Fruit fly (Drosophila melanogaster) whole organism, embryonic: ENCODE data around the gene Oatp26F.

Source experiments
- Awh ChIP-seq: fragments of 200-800 bp; sonication (Bioruptor generic); IDR thresholded peaks from 2 replicates; pipeline ENCODE4, ENCODE4 v1.3.6; 2022; ENCODE audit warnings: missing biosample characterization, missing genetic modification characterization
- BtbVII ChIP-seq: fragments of 200-800 bp; sonication (Bioruptor generic); optimal IDR thresholded peaks from 3 replicates; lab custom pipeline; 2017; ENCODE audit warnings: missing biosample characterization, mild to moderate bottlenecking, missing genetic modification characterization
- CG10209 ChIP-seq: fragments of 200-800 bp; sonication (Bioruptor generic); optimal IDR thresholded peaks from 3 replicates; lab custom pipeline; 2017; ENCODE audit warnings: missing biosample characterization, mild to moderate bottlenecking, missing genetic modification characterization, missing genetic modification reagents
- CG11504 ChIP-seq: fragments of 200-800 bp; sonication (Bioruptor generic); optimal IDR thresholded peaks from 3 replicates; lab custom pipeline; 2019; ENCODE audit warnings: missing biosample characterization, mild to moderate bottlenecking, missing genetic modification characterization, moderate library complexity
- CG11723 ChIP-seq: fragments of 200-800 bp; sonication (Bioruptor generic); optimal IDR thresholded peaks from 2 replicates; lab custom pipeline; 2017; ENCODE audit warnings: missing biosample characterization, mild to moderate bottlenecking, missing genetic modification characterization
- CG12155 ChIP-seq: fragments of 200-800 bp; sonication (Bioruptor generic); optimal IDR thresholded peaks from 3 replicates; lab custom pipeline; 2016; ENCODE audit warnings: missing biosample characterization, missing genetic modification characterization
- CG13296 ChIP-seq: fragments of 200-800 bp; sonication (Bioruptor generic); optimal IDR thresholded peaks from 3 replicates; lab custom pipeline; 2018; ENCODE audit warnings: missing biosample characterization, mild to moderate bottlenecking, missing genetic modification characterization
- CG13424 ChIP-seq: fragments of 200-800 bp; sonication (Bioruptor generic); optimal IDR thresholded peaks from 2 replicates; lab custom pipeline; 2019; ENCODE audit warnings: missing biosample characterization, mild to moderate bottlenecking, missing genetic modification characterization, moderate library complexity
- CG1529 ChIP-seq: fragments of 200-800 bp; sonication (Bioruptor generic); optimal IDR thresholded peaks from 3 replicates; lab custom pipeline; 2018; ENCODE audit warnings: missing biosample characterization, missing genetic modification characterization
- CG17328 ChIP-seq: fragments of 200-800 bp; sonication (Bioruptor generic); IDR thresholded peaks from 2 replicates; pipeline ENCODE4 v1.3.6; 2022; ENCODE audit warnings: missing biosample characterization, missing genetic modification characterization
- CG2678 ChIP-seq: fragments of 200-800 bp; sonication (Bioruptor generic); optimal IDR thresholded peaks from 3 replicates; lab custom pipeline; 2019; ENCODE audit warnings: missing biosample characterization, mild to moderate bottlenecking, missing genetic modification characterization, moderate library complexity
- CG2889 ChIP-seq: fragments of 200-800 bp; sonication (Bioruptor generic); IDR thresholded peaks from 3 replicates; pipeline ENCODE4 v1.3.6; 2022; ENCODE audit warnings: missing biosample characterization, missing genetic modification characterization
- CG3163 ChIP-seq: fragments of 200-800 bp; sonication (Bioruptor generic); optimal IDR thresholded peaks from 3 replicates; lab custom pipeline; 2016; ENCODE audit warnings: missing biosample characterization, missing genetic modification characterization
- CG4360 ChIP-seq: fragments of 200-800 bp; sonication (Bioruptor generic); IDR thresholded peaks from 2 replicates; pipeline ENCODE4 v1.3.6; 2022; ENCODE audit warnings: missing biosample characterization, missing genetic modification characterization
- CG4730 ChIP-seq: fragments of 200-800 bp; sonication (Bioruptor generic); IDR thresholded peaks from 2 replicates; pipeline ENCODE4 v1.3.6; 2022; ENCODE audit warnings: missing biosample characterization, missing genetic modification characterization
- CG5245 ChIP-seq: fragments of 200-800 bp; sonication (Bioruptor generic); optimal IDR thresholded peaks from 3 replicates; lab custom pipeline; 2016; ENCODE audit warnings: missing biosample characterization, missing genetic modification characterization
- CG8290 ChIP-seq, 3 experiments: fragments of 200-800 bp; sonication (Bioruptor generic); optimal IDR thresholded peaks; 2 replicates each; lab custom pipeline; 2016 to 2019; ENCODE audit warnings: missing biosample characterization in 3 of 3, missing genetic modification characterization in 3 of 3, mild to moderate bottlenecking in 2 of 3, moderate library complexity in 1 of 3
- CG8388 ChIP-seq: fragments of 200-800 bp; sonication (Bioruptor generic); optimal IDR thresholded peaks from 2 replicates; lab custom pipeline; 2019; ENCODE audit warnings: missing biosample characterization, mild to moderate bottlenecking, missing genetic modification characterization, moderate library complexity
- CG8478 ChIP-seq: fragments of >200 bp; optimal IDR thresholded peaks from 2 replicates; lab custom pipeline; 2018
- CTCF ChIP-seq: fragments of 200-800 bp; sonication (Bioruptor generic); optimal IDR thresholded peaks from 2 replicates; lab custom pipeline; 2017; ENCODE audit warnings: missing biosample characterization, mild to moderate bottlenecking, missing genetic modification characterization, moderate library complexity
- CoRest ChIP-seq: fragments of 200-800 bp; sonication (Bioruptor generic); optimal IDR thresholded peaks from 3 replicates; lab custom pipeline; 2018; ENCODE audit warnings: missing biosample characterization, mild to moderate bottlenecking, missing genetic modification characterization, moderate library complexity
- CrebB ChIP-seq: fragments of 200-800 bp; sonication (Bioruptor generic); optimal IDR thresholded peaks from 3 replicates; lab custom pipeline; 2018; ENCODE audit warnings: missing biosample characterization, mild to moderate bottlenecking, missing genetic modification characterization
- Elba2 ChIP-seq: fragments of 200-800 bp; sonication (Bioruptor generic); optimal IDR thresholded peaks from 3 replicates; lab custom pipeline; 2016; ENCODE audit warnings: missing biosample characterization, missing genetic modification characterization
- Hr51 ChIP-seq, 2 experiments: fragments of 200-800 bp; sonication (Bioruptor generic); optimal IDR thresholded peaks; 2 replicates in 1 of 2; 3 replicates in 1 of 2; lab custom pipeline; 2016 to 2018; ENCODE audit warnings: missing biosample characterization in 2 of 2, missing genetic modification characterization in 2 of 2, mild to moderate bottlenecking in 1 of 2, moderate library complexity in 1 of 2
- Mes4 ChIP-seq: fragments of 200-800 bp; sonication (Bioruptor generic); optimal IDR thresholded peaks from 2 replicates; lab custom pipeline; 2016; ENCODE audit warnings: missing biosample characterization, missing genetic modification characterization
- Oli ChIP-seq: fragments of 200-800 bp; sonication (Bioruptor generic); optimal IDR thresholded peaks from 2 replicates; lab custom pipeline; 2018; ENCODE audit warnings: missing biosample characterization, mild to moderate bottlenecking, missing genetic modification characterization, moderate library complexity
- PHDP ChIP-seq: fragments of 200-800 bp; sonication (Bioruptor generic); optimal IDR thresholded peaks from 3 replicates; lab custom pipeline; 2018; ENCODE audit warnings: missing biosample characterization, mild to moderate bottlenecking, missing genetic modification characterization, moderate library complexity
- Ptx1 ChIP-seq: fragments of 200-800 bp; sonication (Bioruptor generic); IDR thresholded peaks from 2 replicates; pipeline ENCODE4 v1.3.6; 2022; ENCODE audit warnings: missing biosample characterization, missing genetic modification characterization
- TFAM ChIP-seq: fragments of 200-800 bp; sonication (Bioruptor generic); optimal IDR thresholded peaks from 2 replicates; lab custom pipeline; 2017; ENCODE audit warnings: missing biosample characterization, missing genetic modification characterization, inconsistent platforms
- Vsx1 ChIP-seq: fragments of 200-800 bp; sonication (Bioruptor generic); optimal IDR thresholded peaks from 2 replicates; lab custom pipeline; 2017; ENCODE audit warnings: missing biosample characterization, mild to moderate bottlenecking, missing genetic modification characterization, missing genetic modification reagents
- chinmo ChIP-seq: fragments of 200-800 bp; sonication (Bioruptor generic); IDR thresholded peaks from 4 replicates; pipeline ENCODE4 v1.3.6; 2022; ENCODE audit warnings: missing biosample characterization, missing genetic modification characterization; ENCODE audit not compliant: partially characterized antibody
- gem ChIP-seq: fragments of 200-800 bp; sonication (Bioruptor generic); optimal IDR thresholded peaks from 2 replicates; lab custom pipeline; 2019; ENCODE audit warnings: missing biosample characterization, mild to moderate bottlenecking, missing genetic modification characterization, moderate library complexity
- ham ChIP-seq: fragments of 200-800 bp; sonication (Bioruptor generic); IDR thresholded peaks from 2 replicates; pipeline ENCODE4 v1.3.6; 2022; ENCODE audit warnings: missing biosample characterization, missing genetic modification characterization
- her ChIP-seq: fragments of 200-800 bp; sonication (Bioruptor generic); optimal IDR thresholded peaks from 2 replicates; lab custom pipeline; 2016; ENCODE audit warnings: missing biosample characterization, missing genetic modification characterization
- ken ChIP-seq: fragments of 200-800 bp; sonication (Bioruptor generic); IDR thresholded peaks from 3 replicates; pipeline ENCODE4 v1.3.6; 2022; ENCODE audit warnings: missing biosample characterization, missing genetic modification characterization
- ranshi ChIP-seq: fragments of 200-800 bp; sonication (Bioruptor generic); IDR thresholded peaks from 2 replicates; pipeline ENCODE4 v1.3.6; 2022; ENCODE audit warnings: missing biosample characterization, missing genetic modification characterization
- repo ChIP-seq: fragments of 200-800 bp; sonication (Bioruptor generic); optimal IDR thresholded peaks from 2 replicates; lab custom pipeline; 2016; ENCODE audit warnings: missing biosample characterization, missing genetic modification characterization
- rib ChIP-seq: fragments of 200-800 bp; sonication (Bioruptor generic); IDR thresholded peaks from 2 replicates; pipeline ENCODE4 v1.3.6; 2022; ENCODE audit warnings: missing biosample characterization, missing genetic modification characterization
- row ChIP-seq: fragments of 200-800 bp; sonication (Bioruptor generic); IDR thresholded peaks from 3 replicates; pipeline ENCODE4 v1.3.6; 2022; ENCODE audit warnings: missing biosample characterization, missing genetic modification characterization
- sc ChIP-seq, 3 experiments: fragments of >200 bp in 2 of 3; fragments of 200-800 bp in 1 of 3; sonication (Bioruptor generic) in 1 of 3; optimal IDR thresholded peaks; 2 replicates in 2 of 3; 3 replicates in 1 of 3; lab custom pipeline; 2017; ENCODE audit warnings: mild to moderate bottlenecking in 1 of 3, missing biosample characterization in 1 of 3, missing genetic modification characterization in 1 of 3, missing genetic modification reagents in 1 of 3
- sisA ChIP-seq: fragments of 200-800 bp; sonication (Bioruptor generic); IDR thresholded peaks from 2 replicates; pipeline ENCODE4 v1.3.6; 2022; ENCODE audit warnings: missing biosample characterization, missing genetic modification characterization
- slp2 ChIP-seq: fragments of 200-800 bp; sonication (Bioruptor generic); optimal IDR thresholded peaks from 2 replicates; lab custom pipeline; 2016; ENCODE audit warnings: missing biosample characterization, missing genetic modification characterization

The Oatp26F gene

dm6 chr2L:6595027-6595426 is 37.2 kb downstream of the Oatp26F start (continued):
- no peak for TF ChIP-seq slp2 (GFP tag; lab: Kevin White, UChicago)
- TF ChIP-seq CG5245, result no peak
- TF ChIP-seq CrebB, result no peak
- TF ChIP-seq Mes4 (GFP tag; lab: Kevin White, UChicago), result no peak
- TF ChIP-seq CG11723 (GFP tag; lab: Kevin White, UChicago), result no peak
- peak; percentile 57 for TF ChIP-seq PHDP (tag; lab: Kevin White, UChicago)
- TF ChIP-seq CG1529 (GFP tag; lab: Kevin White, UChicago), result no peak
- no peak for TF ChIP-seq CG2678
- no peak; the same call in 1 of the 3 replicates for TF ChIP-seq row (GFP tag; lab: Robert Waterston, UW)
- TF ChIP-seq CG13424 (tag; lab: Kevin White, UChicago), result peak; percentile 61
- no peak for TF ChIP-seq sisA (GFP tag; lab: Robert Waterston, UW)
- TF ChIP-seq gem, result peak; percentile 82
- TF ChIP-seq ken (GFP tag; lab: Robert Waterston, UW), result no peak
- TF ChIP-seq ranshi (GFP tag; lab: Robert Waterston, UW), result no peak
- no peak for TF ChIP-seq Vsx1 (GFP tag; lab: Kevin White, UChicago)
- TF ChIP-seq Elba2 (GFP tag; lab: Kevin White, UChicago), result no peak
- no peak for TF ChIP-seq CG2889 (GFP tag; lab: Robert Waterston, UW)
- TF ChIP-seq CG4730 (GFP tag; lab: Robert Waterston, UW), result no peak
- TF ChIP-seq Awh (GFP tag; lab: Robert Waterston, UW), result no peak
- no peak for TF ChIP-seq Hr51 (GFP tag; optimal IDR thresholded peaks at IDR 0.05; lab: Kevin White, UChicago)
- TF ChIP-seq sc (optimal IDR thresholded peaks at IDR 0.05; lab: Kevin White, UChicago), result no peak
- TF ChIP-seq sc (GFP tag; optimal IDR thresholded peaks at IDR 0.05; lab: Kevin White, UChicago), result peak; percentile 38
- no peak for TF ChIP-seq her (GFP tag; lab: Kevin White, UChicago)
- no peak for TF ChIP-seq BtbVII
- no peak for TF ChIP-seq CG8290 (GFP tag; optimal IDR thresholded peaks at IDR 0.05; lab: Kevin White, UChicago)
- no peak for TF ChIP-seq CG8290 (tag; optimal IDR thresholded peaks at IDR 0.05; lab: Kevin White, UChicago)
- TF ChIP-seq chinmo, result no peak
- no peak for TF ChIP-seq rib (GFP tag; lab: Robert Waterston, UW)
- no peak for TF ChIP-seq Ptx1 (GFP tag; lab: Robert Waterston, UW)
- no peak for TF ChIP-seq CG3163 (GFP tag; lab: Kevin White, UChicago)
- no peak for TF ChIP-seq CG4360 (GFP tag; lab: Robert Waterston, UW)
- no peak for TF ChIP-seq CG11504 (tag; lab: Kevin White, UChicago)
- peak; percentile 0 for TF ChIP-seq CoRest (tag; lab: Kevin White, UChicago)
- TF ChIP-seq CG12155, result no peak
- peak; percentile 17; the same call in 1 of the 2 replicates for TF ChIP-seq CG17328 (GFP tag; lab: Robert Waterston, UW)
- TF ChIP-seq CG8388 (GFP tag; lab: Kevin White, UChicago), result peak; percentile 69
- peak; percentile 19 for TF ChIP-seq Oli (tag; lab: Kevin White, UChicago)
- no peak for TF ChIP-seq CG13296 (GFP tag; lab: Kevin White, UChicago)

DNA sequence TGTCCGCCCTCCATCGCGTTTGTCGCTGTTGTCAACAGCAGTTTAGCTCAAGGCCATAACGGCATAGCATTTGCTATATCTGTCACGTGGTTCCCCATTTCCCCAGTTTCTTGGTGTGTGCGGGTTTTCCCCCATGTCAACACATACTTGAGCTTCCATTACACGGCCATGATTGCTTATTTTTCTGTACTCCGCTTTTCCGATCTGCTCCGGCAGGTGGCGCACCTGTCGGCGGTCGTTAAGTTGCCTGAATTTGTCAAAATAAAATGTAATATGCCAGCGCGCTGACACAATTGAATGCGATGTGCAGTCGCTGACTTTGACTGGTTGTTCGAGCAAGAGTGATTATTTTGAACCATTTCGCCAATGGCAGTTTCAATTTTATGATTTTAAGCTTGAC is 47.9 kb downstream of the Oatp26F start:
- TF ChIP-seq CTCF (GFP tag; lab: Kevin White, UChicago) (peak; percentile 79), ken (GFP tag; lab: Robert Waterston, UW) (peak; percentile 40; the same call in 1 of the 3 replicates), TFAM (no peak), CG10209 (GFP tag; lab: Kevin White, UChicago) (no peak), ham (no peak), CG8478 (lab: Kevin White, UChicago) (peak; percentile 55), repo (GFP tag; lab: Kevin White, UChicago) (no peak)
